Worm (Caenorhabditis elegans) whole organism, L3 larva: ENCODE data around the gene R102.1.

Experiments used
- aly-2 ChIP-seq: fragments of 150-350 bp; optimal IDR thresholded peaks from 2 replicates; lab custom pipeline; 2014; ENCODE audit warnings: missing biosample characterization, missing genetic modification characterization
- ama-1 ChIP-seq: fragments of 150-350 bp; optimal IDR thresholded peaks from 2 replicates; lab custom pipeline; 2018
- ceh-28 ChIP-seq: fragments of 150-350 bp; optimal IDR thresholded peaks from 2 replicates; lab custom pipeline; 2014; ENCODE audit warnings: missing biosample characterization, missing genetic modification reagents, missing genetic modification characterization
- egl-5 ChIP-seq: fragments of 150-350 bp; optimal IDR thresholded peaks from 2 replicates; lab custom pipeline; 2017; ENCODE audit warnings: missing biosample characterization, missing genetic modification reagents, missing genetic modification characterization, inconsistent platforms
- elt-3 ChIP-seq, 3 experiments: fragments of 150-350 bp in 1 of 3; sonication (generic microtip) in 2 of 3; optimal IDR thresholded peaks; 2 replicates in 2 of 3; 4 replicates in 1 of 3; lab custom pipeline; 2014 to 2017; ENCODE audit warnings: missing biosample characterization in 3 of 3, missing genetic modification characterization in 3 of 3
- fkh-2 ChIP-seq: fragments of 150-350 bp; optimal IDR thresholded peaks from 2 replicates; lab custom pipeline; 2014; ENCODE audit warnings: missing biosample characterization, missing genetic modification reagents, missing genetic modification characterization
- lsy-12 ChIP-seq: sonication (generic microtip); optimal IDR thresholded peaks from 2 replicates; lab custom pipeline; 2016; ENCODE audit warnings: mild to moderate bottlenecking, missing genetic modification characterization, missing compliant biosample characterization
- nhr-12 ChIP-seq: fragments of 150-350 bp; optimal IDR thresholded peaks from 2 replicates; lab custom pipeline; 2014; ENCODE audit warnings: missing biosample characterization, missing genetic modification characterization
- nhr-237 ChIP-seq: fragments of 150-350 bp; optimal IDR thresholded peaks from 2 replicates; lab custom pipeline; 2014; ENCODE audit warnings: missing biosample characterization, missing genetic modification characterization
- nhr-25 ChIP-seq: sonication (generic microtip); optimal IDR thresholded peaks from 2 replicates; lab custom pipeline; 2017; ENCODE audit warnings: missing biosample characterization, missing genetic modification characterization
- pha-4 ChIP-seq: fragments of 150-350 bp; optimal IDR thresholded peaks from 2 replicates; lab custom pipeline; 2014; ENCODE audit warnings: missing biosample characterization, missing genetic modification reagents, missing genetic modification characterization
- pqm-1 ChIP-seq: fragments of 150-350 bp; optimal IDR thresholded peaks from 2 replicates; lab custom pipeline; 2017; ENCODE audit warnings: missing biosample characterization, missing genetic modification characterization, inconsistent platforms
- skn-1 ChIP-seq: fragments of 150-350 bp; optimal IDR thresholded peaks from 2 replicates; lab custom pipeline; 2014; ENCODE audit warnings: missing biosample characterization, missing genetic modification characterization

ce11 chrIV:10697022-10697979 lies 11.5 kb downstream of the R102.1 start, which contains the start of gene allo-1:
- no peak for TF ChIP-seq elt-3 (tag; optimal IDR thresholded peaks at IDR 0.05; lab: Kevin White, UChicago)
- TF ChIP-seq fkh-2 (tag; lab: Kevin White, UChicago) = no peak
- TF ChIP-seq nhr-12 (tag; lab: Kevin White, UChicago) = no peak
- TF ChIP-seq egl-5 (tag; lab: Kevin White, UChicago) = peak; percentile 58
- TF ChIP-seq nhr-237 (tag; lab: Kevin White, UChicago) = no peak
- TF ChIP-seq skn-1 (tag; lab: Kevin White, UChicago) = peak; percentile 1
- TF ChIP-seq nhr-25 (tag; lab: Kevin White, UChicago) = peak; percentile 86
- peak; percentile 15 for TF ChIP-seq pqm-1
- TF ChIP-seq lsy-12 = no peak
- peak; percentile 33 for TF ChIP-seq ceh-28 (tag; lab: Kevin White, UChicago)
- TF ChIP-seq ama-1 (lab: Kevin White, UChicago) = peak; percentile 8
- no peak for TF ChIP-seq aly-2 (tag; lab: Kevin White, UChicago)
- TF ChIP-seq pha-4 (tag; lab: Kevin White, UChicago) = peak; percentile 67
